Worm (Caenorhabditis elegans) whole organism, L2 larva: ENCODE measurements around the gene Y53G8AR.8.

Source experiments
- C34F6.9 ChIP-seq: fragments of 150-350 bp; optimal IDR thresholded peaks from 2 replicates; lab custom pipeline; 2014; ENCODE audit warnings: missing biosample characterization, missing genetic modification characterization
- F13H6.1 ChIP-seq: sonication (generic microtip); optimal IDR thresholded peaks from 2 replicates; lab custom pipeline; 2016; ENCODE audit warnings: missing genetic modification characterization, missing compliant biosample characterization
- Y55F3AM.14 ChIP-seq: fragments of 200-800 bp; sonication (Bioruptor generic); optimal IDR thresholded peaks from 2 replicates; lab custom pipeline; 2018; ENCODE audit warnings: mild to moderate bottlenecking, missing genetic modification characterization, missing compliant biosample characterization
- ZK546.5 ChIP-seq: sonication (generic microtip); optimal IDR thresholded peaks from 2 replicates; lab custom pipeline; 2017; ENCODE audit warnings: missing biosample characterization, missing genetic modification characterization
- aly-2 ChIP-seq: fragments of 150-350 bp; optimal IDR thresholded peaks from 2 replicates; lab custom pipeline; 2014; ENCODE audit warnings: missing biosample characterization, missing genetic modification characterization
- ama-1 ChIP-seq: fragments of 150-350 bp; optimal IDR thresholded peaks from 2 replicates; lab custom pipeline; 2018; ENCODE audit warnings: inconsistent platforms
- blmp-1 ChIP-seq: sonication (generic microtip); optimal IDR thresholded peaks from 2 replicates; lab custom pipeline; 2017; ENCODE audit warnings: missing genetic modification characterization, mild to moderate bottlenecking, missing compliant biosample characterization, antibody characterized with exemption, moderate library complexity; ENCODE audit not compliant: insufficient read depth
- ceh-82 ChIP-seq: fragments of 150-350 bp; optimal IDR thresholded peaks from 2 replicates; lab custom pipeline; 2014; ENCODE audit warnings: missing biosample characterization, missing genetic modification characterization
- crh-2 ChIP-seq: sonication (generic microtip); optimal IDR thresholded peaks from 2 replicates; lab custom pipeline; 2017; ENCODE audit warnings: missing biosample characterization, missing genetic modification characterization
- egl-27 ChIP-seq: sonication (generic microtip); optimal IDR thresholded peaks from 3 replicates; lab custom pipeline; 2017; ENCODE audit warnings: missing biosample characterization, missing genetic modification reagents, missing genetic modification characterization
- elt-3 ChIP-seq: sonication (generic microtip); optimal IDR thresholded peaks from 2 replicates; lab custom pipeline; 2017; ENCODE audit warnings: missing biosample characterization, missing genetic modification characterization
- fos-1 ChIP-seq: fragments of 150-350 bp; optimal IDR thresholded peaks from 2 replicates; lab custom pipeline; 2014; ENCODE audit warnings: missing biosample characterization, missing genetic modification characterization
- gmeb-1 ChIP-seq: fragments of 150-350 bp; optimal IDR thresholded peaks from 2 replicates; lab custom pipeline; 2014; ENCODE audit warnings: missing biosample characterization, missing genetic modification characterization
- lin-11 ChIP-seq: fragments of 150-350 bp; sonication (generic microtip); optimal IDR thresholded peaks from 2 replicates; lab custom pipeline; 2014; ENCODE audit warnings: missing biosample characterization, missing genetic modification characterization, inconsistent platforms, mixed read lengths
- lin-13 ChIP-seq: fragments of 150-350 bp; optimal IDR thresholded peaks from 2 replicates; lab custom pipeline; 2014; ENCODE audit warnings: missing biosample characterization, missing genetic modification reagents, missing genetic modification characterization
- lsy-2 ChIP-seq, 2 experiments: fragments of 150-350 bp in 1 of 2; sonication (generic microtip) in 1 of 2; optimal IDR thresholded peaks; 2 replicates each; lab custom pipeline; 2014 to 2017; ENCODE audit warnings: missing biosample characterization in 2 of 2, missing genetic modification characterization in 2 of 2
- mab-5 ChIP-seq: fragments of 150-350 bp; optimal IDR thresholded peaks from 2 replicates; lab custom pipeline; 2014; ENCODE audit warnings: missing biosample characterization, missing genetic modification characterization
- mdl-1 ChIP-seq, 2 experiments: fragments of 150-350 bp in 1 of 2; sonication (generic microtip) in 1 of 2; optimal IDR thresholded peaks; 2 replicates each; lab custom pipeline; 2017; ENCODE audit warnings: missing biosample characterization in 2 of 2, missing genetic modification characterization in 2 of 2
- nhr-11 ChIP-seq: fragments of 150-350 bp; optimal IDR thresholded peaks from 2 replicates; lab custom pipeline; 2014; ENCODE audit warnings: missing biosample characterization, missing genetic modification characterization
- nhr-12 ChIP-seq: fragments of 150-350 bp; optimal IDR thresholded peaks from 2 replicates; lab custom pipeline; 2014; ENCODE audit warnings: missing biosample characterization, missing genetic modification characterization
- nhr-129 ChIP-seq: fragments of 150-350 bp; optimal IDR thresholded peaks from 2 replicates; lab custom pipeline; 2014; ENCODE audit warnings: missing biosample characterization, missing genetic modification characterization
- nhr-237 ChIP-seq: fragments of 150-350 bp; optimal IDR thresholded peaks from 2 replicates; lab custom pipeline; 2014; ENCODE audit warnings: missing biosample characterization, missing genetic modification characterization
- nhr-25 ChIP-seq: fragments of 150-350 bp; sonication (generic microtip); optimal IDR thresholded peaks from 3 replicates; lab custom pipeline; 2014; ENCODE audit warnings: missing biosample characterization, missing genetic modification characterization
- nhr-6 ChIP-seq: fragments of 150-350 bp; optimal IDR thresholded peaks from 2 replicates; lab custom pipeline; 2014; ENCODE audit warnings: missing biosample characterization, missing genetic modification characterization
- peb-1 ChIP-seq: fragments of 150-350 bp; optimal IDR thresholded peaks from 2 replicates; lab custom pipeline; 2014; ENCODE audit warnings: missing biosample characterization, missing genetic modification characterization
- sem-4 ChIP-seq: fragments of 150-350 bp; optimal IDR thresholded peaks from 2 replicates; lab custom pipeline; 2014; ENCODE audit warnings: missing biosample characterization, missing genetic modification reagents, missing genetic modification characterization
- sma-3 ChIP-seq: sonication (generic microtip); optimal IDR thresholded peaks from 2 replicates; lab custom pipeline; 2016; ENCODE audit warnings: missing genetic modification reagents, missing genetic modification characterization, missing compliant biosample characterization
- sma-9 ChIP-seq, 2 experiments: fragments of 150-350 bp in 1 of 2; sonication (generic microtip) in 1 of 2; optimal IDR thresholded peaks; 2 replicates each; lab custom pipeline; 2014 to 2016; ENCODE audit warnings: missing genetic modification characterization in 2 of 2, mild to moderate bottlenecking in 1 of 2, missing biosample characterization in 1 of 2, missing compliant biosample characterization in 1 of 2, missing genetic modification reagents in 1 of 2, moderate library complexity in 1 of 2
- snpc-4 ChIP-seq: fragments of 150-350 bp; optimal IDR thresholded peaks from 2 replicates; lab custom pipeline; 2014; ENCODE audit warnings: missing biosample characterization, missing genetic modification characterization
- unc-39 ChIP-seq: fragments of 150-350 bp; optimal IDR thresholded peaks from 2 replicates; lab custom pipeline; 2014; ENCODE audit warnings: missing biosample characterization, missing genetic modification characterization
- unc-55 ChIP-seq: fragments of 150-350 bp; sonication (generic microtip); optimal IDR thresholded peaks from 3 replicates; lab custom pipeline; 2014; ENCODE audit warnings: missing biosample characterization, missing genetic modification reagents, missing genetic modification characterization
- unc-62 ChIP-seq: fragments of 150-350 bp; optimal IDR thresholded peaks from 2 replicates; lab custom pipeline; 2014; ENCODE audit warnings: missing biosample characterization, missing genetic modification reagents, missing genetic modification characterization
- zag-1 ChIP-seq: fragments of 150-350 bp; optimal IDR thresholded peaks from 2 replicates; lab custom pipeline; 2014; ENCODE audit warnings: missing biosample characterization, missing genetic modification characterization
- ztf-1 ChIP-seq: fragments of 200-800 bp; sonication (Bioruptor generic); conservative IDR thresholded peaks from 2 replicates; pipeline ENCODE4 v1.3.6; 2022; ENCODE audit warnings: missing genetic modification characterization, missing compliant biosample characterization
- ztf-11 ChIP-seq: sonication (generic microtip); optimal IDR thresholded peaks from 2 replicates; lab custom pipeline; 2017; ENCODE audit warnings: missing biosample characterization, missing genetic modification characterization

Y53G8AR.8 gene

ce11 chrIII:3331767-3332166 is 37.6 kb upstream of the Y53G8AR.8 start:
- TF ChIP-seq sma-3 (GFP tag; lab: Kevin White, UChicago) (no peak), Y55F3AM.14 (GFP tag; lab: Kevin White, UChicago) (no peak), ama-1 (lab: Kevin White, UChicago) (no peak), sem-4 (tag; lab: Kevin White, UChicago) (no peak), mab-5 (no peak)

- TF ChIP-seq ztf-11 (tag; lab: Kevin White, UChicago) (no peak), blmp-1 (tag; lab: Kevin White, UChicago) (no peak), ZK546.5 (tag; lab: Kevin White, UChicago) (no peak), nhr-6 (tag; lab: Kevin White, UChicago) (no peak), aly-2 (tag; lab: Kevin White, UChicago) (no peak), unc-62 (no peak), crh-2 (tag; lab: Kevin White, UChicago) (no peak), gmeb-1 (tag; lab: Kevin White, UChicago) (no peak), lin-11 (tag; lab: Kevin White, UChicago) (no peak), zag-1 (no peak), ceh-82 (tag; lab: Kevin White, UChicago) (no peak), nhr-11 (tag; lab: Kevin White, UChicago) (no peak), egl-27 (no peak), ztf-1 (GFP tag; lab: Robert Waterston, UW) (no peak), elt-3 (tag; lab: Kevin White, UChicago) (no peak), unc-55 (GFP tag; lab: Kevin White, UChicago) (no peak), F13H6.1 (tag; lab: Kevin White, UChicago) (no peak)
Measured at ce11 chrIII:3329467-3329866, 35.3 kb upstream of the Y53G8AR.8 start.

ce11 chrIII:3323906-3324305 is 29.8 kb upstream of the Y53G8AR.8 start:
- TF ChIP-seq peb-1 (tag; lab: Kevin White, UChicago) = no peak
- no peak for TF ChIP-seq unc-39 (tag; lab: Kevin White, UChicago)
- TF ChIP-seq lin-13 = peak; percentile 54
- TF ChIP-seq ztf-1 (GFP tag; lab: Robert Waterston, UW) = no peak
- TF ChIP-seq nhr-6 (tag; lab: Kevin White, UChicago) = peak; percentile 65
- TF ChIP-seq ZK546.5 (tag; lab: Kevin White, UChicago) = no peak
- no peak for TF ChIP-seq mdl-1 (tag; optimal IDR thresholded peaks at IDR 0.05; lab: Kevin White, UChicago)
- peak; percentile 80 for TF ChIP-seq unc-55 (GFP tag; lab: Kevin White, UChicago)
- TF ChIP-seq nhr-12 (tag; lab: Kevin White, UChicago) = no peak
- peak; percentile 22 for TF ChIP-seq F13H6.1 (tag; lab: Kevin White, UChicago)
- no peak for TF ChIP-seq egl-27
- TF ChIP-seq mab-5 = no peak
- TF ChIP-seq ama-1 (lab: Kevin White, UChicago) = peak; percentile 44
- TF ChIP-seq zag-1 = no peak
- TF ChIP-seq sma-3 (GFP tag; lab: Kevin White, UChicago) = peak; percentile 35
- TF ChIP-seq fos-1 (tag; lab: Kevin White, UChicago) = peak; percentile 43
- peak; percentile 69 for TF ChIP-seq gmeb-1 (tag; lab: Kevin White, UChicago)
- TF ChIP-seq nhr-25 = peak; percentile 56
- no peak for TF ChIP-seq ztf-11 (tag; lab: Kevin White, UChicago)
- no peak for TF ChIP-seq lin-11 (tag; lab: Kevin White, UChicago)
- TF ChIP-seq nhr-237 (tag; lab: Kevin White, UChicago) = no peak
- TF ChIP-seq ceh-82 (tag; lab: Kevin White, UChicago) = no peak
- peak; percentile 93 for TF ChIP-seq nhr-129 (tag; lab: Kevin White, UChicago)
- peak; percentile 21 for TF ChIP-seq snpc-4 (tag; lab: Kevin White, UChicago)
- no peak for TF ChIP-seq sma-9 (GFP tag; optimal IDR thresholded peaks at IDR 0.05; lab: Kevin White, UChicago)
- TF ChIP-seq sma-9 (tag; optimal IDR thresholded peaks at IDR 0.05; lab: Kevin White, UChicago) = no peak
- TF ChIP-seq sem-4 (tag; lab: Kevin White, UChicago) = no peak
- TF ChIP-seq crh-2 (tag; lab: Kevin White, UChicago) = peak; percentile 42
- peak; percentile 69 to 91 for TF ChIP-seq lsy-2 (tag; optimal IDR thresholded peaks at IDR 0.05; lab: Kevin White, UChicago)
- no peak for TF ChIP-seq aly-2 (tag; lab: Kevin White, UChicago)
- peak; percentile 80 for TF ChIP-seq C34F6.9 (tag; lab: Kevin White, UChicago)
